Worm (Caenorhabditis elegans) whole organism, mixed stage, embryonic: ENCODE results near the gene nep-20.

Experiments used
- bed-3 ChIP-seq: fragments of 200-800 bp; sonication (Bioruptor generic); optimal IDR thresholded peaks from 3 replicates; lab custom pipeline; 2018; ENCODE audit warnings: mild to moderate bottlenecking, missing genetic modification characterization, moderate library complexity, missing compliant biosample characterization
- blmp-1 ChIP-seq: fragments of 150-350 bp; optimal IDR thresholded peaks from 2 replicates; lab custom pipeline; 2014; ENCODE audit warnings: missing biosample characterization, missing genetic modification characterization
- ceh-39 ChIP-seq: fragments of 150-350 bp; optimal IDR thresholded peaks from 2 replicates; lab custom pipeline; 2014; ENCODE audit warnings: missing biosample characterization, missing genetic modification characterization
- ceh-83 ChIP-seq: fragments of 200-800 bp; sonication (Bioruptor generic); optimal IDR thresholded peaks from 2 replicates; lab custom pipeline; 2018; ENCODE audit warnings: mild to moderate bottlenecking, missing genetic modification characterization, missing compliant biosample characterization
- elt-3 ChIP-seq: fragments of 150-350 bp; optimal IDR thresholded peaks from 2 replicates; lab custom pipeline; 2014; ENCODE audit warnings: missing biosample characterization, missing genetic modification characterization
- flh-1 ChIP-seq: fragments of 200-800 bp; sonication (Bioruptor generic); optimal IDR thresholded peaks from 2 replicates; lab custom pipeline; 2018; ENCODE audit warnings: mild to moderate bottlenecking, missing genetic modification characterization, moderate library complexity, missing compliant biosample characterization
- lsy-2 ChIP-seq: fragments of 150-350 bp; optimal IDR thresholded peaks from 2 replicates; lab custom pipeline; 2014; ENCODE audit warnings: missing biosample characterization, missing genetic modification characterization
- nhr-237 ChIP-seq: fragments of 150-350 bp; optimal IDR thresholded peaks from 2 replicates; lab custom pipeline; 2014; ENCODE audit warnings: missing biosample characterization, missing genetic modification characterization
- nhr-28 ChIP-seq: fragments of 150-350 bp; optimal IDR thresholded peaks from 2 replicates; lab custom pipeline; 2014; ENCODE audit warnings: missing biosample characterization, missing genetic modification characterization
- pha-4 ChIP-seq: fragments of 150-350 bp; optimal IDR thresholded peaks from 2 replicates; lab custom pipeline; 2018; ENCODE audit warnings: missing biosample characterization, missing genetic modification reagents, missing genetic modification characterization
- snpc-4 ChIP-seq: fragments of 150-350 bp; optimal IDR thresholded peaks from 2 replicates; lab custom pipeline; 2014; ENCODE audit warnings: missing biosample characterization, missing genetic modification characterization
- unc-39 ChIP-seq: fragments of 150-350 bp; optimal IDR thresholded peaks from 2 replicates; lab custom pipeline; 2014; ENCODE audit warnings: missing biosample characterization, missing genetic modification characterization
- ztf-11 ChIP-seq: fragments of 150-350 bp; optimal IDR thresholded peaks from 2 replicates; lab custom pipeline; 2014; ENCODE audit warnings: missing biosample characterization, missing genetic modification characterization

DNA sequence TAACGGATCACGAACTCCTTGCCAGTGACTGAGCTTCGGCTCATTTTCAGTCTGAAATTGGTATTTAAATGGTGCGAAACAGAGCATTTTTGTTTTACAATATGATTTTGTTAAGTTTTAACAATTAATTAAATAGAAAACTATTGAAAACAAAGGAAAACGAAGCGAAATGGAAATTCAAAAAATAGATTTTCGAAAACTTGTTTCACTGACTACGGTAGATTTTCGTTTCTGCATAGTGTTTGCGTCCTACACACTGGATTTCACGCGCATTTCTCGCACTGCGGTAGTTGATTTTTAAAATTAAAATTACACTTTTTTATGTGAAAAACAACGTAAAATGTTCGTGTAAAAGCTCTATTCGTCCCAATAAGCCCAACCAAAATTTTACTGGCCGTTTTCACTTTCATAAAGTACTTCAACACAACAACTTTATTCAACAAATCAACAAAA is 49.0 kb downstream of the nep-20 start, which contains the start of gene bath-30:
- TF ChIP-seq unc-39 (no peak), nhr-28 (no peak), flh-1 (GFP tag; lab: Kevin White, UChicago) (no peak), snpc-4 (no peak), bed-3 (GFP tag; lab: Kevin White, UChicago) (no peak), lsy-2 (no peak), nhr-237 (tag; lab: Kevin White, UChicago) (no peak), blmp-1 (tag; lab: Kevin White, UChicago) (no peak), ceh-39 (tag; lab: Kevin White, UChicago) (no peak), pha-4 (tag; lab: Kevin White, UChicago) (no peak), ztf-11 (tag; lab: Kevin White, UChicago) (no peak), elt-3 (no peak), ceh-83 (GFP tag; lab: Kevin White, UChicago) (no peak)
